Worm (Caenorhabditis elegans) whole organism, late embryonic: ENCODE results near the gene srlf-9.

ENCODE experiments used
- ceh-6 ChIP-seq: fragments of 200-800 bp; sonication (Bioruptor generic); optimal IDR thresholded peaks from 2 replicates; lab custom pipeline; 2018; ENCODE audit warnings: mild to moderate bottlenecking, missing genetic modification characterization, missing compliant biosample characterization
- npax-4 ChIP-seq: sonication (generic microtip); optimal IDR thresholded peaks from 2 replicates; lab custom pipeline; 2016; ENCODE audit warnings: missing genetic modification characterization, missing compliant biosample characterization
- pqm-1 ChIP-seq: sonication (generic microtip); optimal IDR thresholded peaks from 2 replicates; lab custom pipeline; 2016; ENCODE audit warnings: missing genetic modification characterization, missing compliant biosample characterization

DNA sequence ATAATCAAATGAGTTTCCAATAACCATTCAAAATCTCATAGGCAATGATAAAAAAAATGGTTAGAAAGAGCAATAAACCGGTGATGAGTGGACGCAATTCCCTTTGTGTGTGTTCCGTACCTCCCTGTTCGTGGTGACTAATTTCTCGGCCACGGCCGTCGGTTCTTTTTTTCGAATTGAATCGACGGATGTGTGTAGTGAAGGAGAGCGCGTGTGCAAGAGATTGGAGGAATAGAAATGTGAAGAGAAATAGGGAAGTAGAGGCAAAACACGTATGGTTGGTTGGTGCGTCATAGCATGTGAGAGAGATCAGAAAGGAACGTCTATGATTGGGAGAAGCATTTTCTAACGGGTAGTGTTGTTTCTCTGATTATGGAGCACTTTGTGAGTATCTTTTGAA lies 41.7 kb downstream of the srlf-9 start:
- TF ChIP-seq ceh-6 (no peak), pqm-1 (tag; lab: Kevin White, UChicago) (no peak), npax-4 (no peak)
